Worm (Caenorhabditis elegans) whole organism, L4/young adult: ENCODE measurements around the gene asps-1.

ENCODE experiments used
- W03F9.2 ChIP-seq: fragments of 150-350 bp; optimal IDR thresholded peaks from 2 replicates; lab custom pipeline; 2014; ENCODE audit warnings: missing biosample characterization, missing genetic modification characterization
- dao-5 ChIP-seq: sonication (generic microtip); optimal IDR thresholded peaks from 2 replicates; lab custom pipeline; 2016; ENCODE audit warnings: missing genotype, missing genetic modification characterization, moderate library complexity, missing compliant biosample characterization
- him-1 ChIP-seq: sonication (generic microtip); optimal IDR thresholded peaks from 2 replicates; lab custom pipeline; 2016; ENCODE audit warnings: missing genotype, missing genetic modification reagents, missing genetic modification characterization, missing compliant biosample characterization

asps-1 gene

ce11 chrV:10338305-10338992 lies 21.3 kb upstream of the asps-1 start, which contains the start of gene arx-2:
Gene arx-2 (minus strand): TSS chrV:10338355.
- TF ChIP-seq dao-5: no peak
- no peak for TF ChIP-seq him-1
- peak; percentile 90 for TF ChIP-seq W03F9.2 (tag; lab: Kevin White, UChicago)

- TF ChIP-seq W03F9.2 (tag; lab: Kevin White, UChicago) (no peak), him-1 (no peak), dao-5 (no peak)
Observed at ce11 chrV:10333843-10334242, 16.6 kb upstream of the asps-1 start.

ce11 chrV:10332012-10332411 lies 14.8 kb upstream of the asps-1 start, which contains the start of gene crm-1:
Gene crm-1 (minus strand): TSS chrV:10332112.
- TF ChIP-seq dao-5 (no peak), him-1 (no peak), W03F9.2 (tag; lab: Kevin White, UChicago) (no peak)

ce11 chrV:10328080-10328479 lies 10.9 kb upstream of the asps-1 start:
- TF ChIP-seq dao-5: no peak
- no peak for TF ChIP-seq him-1
- TF ChIP-seq W03F9.2 (tag; lab: Kevin White, UChicago): no peak

- TF ChIP-seq W03F9.2 (tag; lab: Kevin White, UChicago) (no peak), him-1 (no peak), dao-5 (no peak)
Observed at ce11 chrV:10323537-10323936, 6.3 kb upstream of the asps-1 start.

ce11 chrV:10320101-10320761 lies 3.0 kb upstream of the asps-1 start, which contains the start of the genes gna-1 and B0024.13:
Gene gna-1 (minus strand): TSS chrV:10320151.
Gene B0024.13 (plus strand): TSS chrV:10320711.
- TF ChIP-seq him-1: no peak
- TF ChIP-seq W03F9.2 (tag; lab: Kevin White, UChicago): no peak
- TF ChIP-seq dao-5: no peak

ce11 chrV:10319434-10319833 lies 2.2 kb upstream of the asps-1 start, which contains the start of gene B0024.11:
Gene B0024.11 (minus strand): TSS chrV:10319534.
- TF ChIP-seq W03F9.2 (tag; lab: Kevin White, UChicago): no peak
- no peak for TF ChIP-seq dao-5
- no peak for TF ChIP-seq him-1

- TF ChIP-seq dao-5 (no peak), W03F9.2 (tag; lab: Kevin White, UChicago) (no peak), him-1 (no peak)
Observed at ce11 chrV:10314371-10314770, 2.8 kb downstream of the asps-1 start, which contains the start of gene trx-2. Gene trx-2 (plus strand): TSS chrV:10314671.

ce11 chrV:10313953-10314352 lies 3.2 kb downstream of the asps-1 start, which contains the start of gene gcy-6:
Gene gcy-6 (minus strand): TSS chrV:10314053.
- TF ChIP-seq dao-5 (no peak), W03F9.2 (tag; lab: Kevin White, UChicago) (no peak), him-1 (no peak)

ce11 chrV:10307283-10307682 lies 9.9 kb downstream of the asps-1 start, which contains the start of gene che-12:
Gene che-12 (minus strand): TSS chrV:10307383.
- TF ChIP-seq him-1 (no peak), dao-5 (no peak), W03F9.2 (tag; lab: Kevin White, UChicago) (no peak)

ce11 chrV:10297099-10297498 lies 20.1 kb downstream of the asps-1 start, which contains the start of gene B0024.4:
Gene B0024.4 (plus strand): TSS chrV:10297399.
- no peak for TF ChIP-seq dao-5
- TF ChIP-seq W03F9.2 (tag; lab: Kevin White, UChicago): no peak
- TF ChIP-seq him-1: no peak

- TF ChIP-seq W03F9.2 (tag; lab: Kevin White, UChicago) (no peak), dao-5 (no peak), him-1 (no peak)
Observed at ce11 chrV:10294549-10294948, 22.6 kb downstream of the asps-1 start, which contains the start of gene col-150. Gene col-150 (minus strand): TSS chrV:10294649.

ce11 chrV:10292819-10293357 lies 24.3 kb downstream of the asps-1 start, which contains the start of gene col-149:
Gene col-149 (minus strand): TSS chrV:10292869.
- TF ChIP-seq dao-5 (no peak), W03F9.2 (tag; lab: Kevin White, UChicago) (no peak), him-1 (no peak)

- TF ChIP-seq him-1 (no peak), W03F9.2 (tag; lab: Kevin White, UChicago) (no peak), dao-5 (no peak)
Observed at ce11 chrV:10291848-10292247, 25.3 kb downstream of the asps-1 start.
